Fruit fly (Drosophila melanogaster) whole organism, prepupa: ENCODE data around the gene Smg6.
A peak's percentile ranks its signal among the peaks of the same experiment; 100 is the strongest.

Experiments
- Blimp-1 ChIP-seq: fragments of 200-800 bp; sonication (Bioruptor generic); optimal IDR thresholded peaks from 3 replicates; lab custom pipeline; 2017; ENCODE audit warnings: missing biosample characterization, missing genetic modification characterization, mild to moderate bottlenecking, moderate library complexity, missing genetic modification reagents
- CG10631 ChIP-seq: fragments of 200-800 bp; sonication (Bioruptor generic); optimal IDR thresholded peaks from 2 replicates; lab custom pipeline; 2016; ENCODE audit warnings: missing biosample characterization, missing genetic modification characterization
- CG11294 ChIP-seq: fragments of 200-800 bp; sonication (Bioruptor generic); IDR thresholded peaks from 2 replicates; pipeline ENCODE4 v1.3.6; 2022; ENCODE audit warnings: missing biosample characterization, missing genetic modification characterization
- CG11902 ChIP-seq: fragments of 200-800 bp; sonication (Bioruptor generic); optimal IDR thresholded peaks from 3 replicates; lab custom pipeline; 2016; ENCODE audit warnings: missing biosample characterization, missing genetic modification characterization
- CG15336 ChIP-seq: fragments of 200-800 bp; sonication (Bioruptor generic); IDR thresholded peaks from 2 replicates; pipeline ENCODE4 v1.3.6; 2022; ENCODE audit warnings: missing biosample characterization, missing genetic modification characterization
- CG1621 ChIP-seq: fragments of 200-800 bp; sonication (Bioruptor generic); optimal IDR thresholded peaks from 3 replicates; lab custom pipeline; 2018; ENCODE audit warnings: missing biosample characterization, mild to moderate bottlenecking, missing genetic modification characterization
- CG3032 ChIP-seq: fragments of 200-800 bp; optimal IDR thresholded peaks from 2 replicates; lab custom pipeline; 2019; ENCODE audit warnings: missing biosample characterization, mild to moderate bottlenecking, missing genetic modification characterization, moderate library complexity
- CG31627 ChIP-seq: fragments of 200-800 bp; sonication (Bioruptor generic); optimal IDR thresholded peaks from 3 replicates; lab custom pipeline; 2016; ENCODE audit warnings: missing biosample characterization, missing genetic modification characterization
- CG6163 ChIP-seq: fragments of 200-800 bp; sonication (Bioruptor generic); IDR thresholded peaks from 3 replicates; pipeline ENCODE4 v1.3.6; 2022; ENCODE audit warnings: missing biosample characterization, missing genetic modification characterization
- CG6808 ChIP-seq: fragments of 200-800 bp; sonication (Bioruptor generic); optimal IDR thresholded peaks from 3 replicates; lab custom pipeline; 2017; ENCODE audit warnings: missing biosample characterization, missing genetic modification characterization, mild to moderate bottlenecking, moderate library complexity, missing genetic modification reagents
- CG6854 ChIP-seq: fragments of 200-800 bp; sonication (Bioruptor generic); optimal IDR thresholded peaks from 2 replicates; lab custom pipeline; 2017; ENCODE audit warnings: missing biosample characterization, mild to moderate bottlenecking, missing genetic modification characterization
- CG7368 ChIP-seq: fragments of 200-800 bp; sonication (Bioruptor generic); optimal IDR thresholded peaks from 3 replicates; lab custom pipeline; 2016; ENCODE audit warnings: missing biosample characterization, missing genetic modification characterization
- CG8119 ChIP-seq: fragments of 200-800 bp; sonication (Bioruptor generic); IDR thresholded peaks from 3 replicates; pipeline ENCODE4 v1.3.6; 2022; ENCODE audit warnings: missing biosample characterization, missing genetic modification characterization
- CG8632 ChIP-seq: fragments of 200-800 bp; sonication (Bioruptor generic); optimal IDR thresholded peaks from 3 replicates; lab custom pipeline; 2016; ENCODE audit warnings: missing biosample characterization, missing genetic modification characterization
- CG9139 ChIP-seq: fragments of 200-800 bp; sonication (Bioruptor generic); optimal IDR thresholded peaks from 3 replicates; lab custom pipeline; 2017; ENCODE audit warnings: missing biosample characterization, mild to moderate bottlenecking, missing genetic modification characterization
- Eip75B ChIP-seq: fragments of 200-800 bp; sonication (Bioruptor generic); optimal IDR thresholded peaks from 3 replicates; lab custom pipeline; 2016; ENCODE audit warnings: missing biosample characterization, missing genetic modification characterization
- Eip93F ChIP-seq: fragments of 200-800 bp; sonication (Bioruptor generic); optimal IDR thresholded peaks from 2 replicates; lab custom pipeline; 2016; ENCODE audit warnings: missing biosample characterization, mild to moderate bottlenecking, missing genetic modification characterization
- Ets21C ChIP-seq: fragments of 200-800 bp; sonication (Bioruptor generic); optimal IDR thresholded peaks from 3 replicates; lab custom pipeline; 2016; ENCODE audit warnings: missing biosample characterization, missing genetic modification characterization
- Hr38 ChIP-seq: sonication (Bioruptor generic); optimal IDR thresholded peaks from 2 replicates; lab custom pipeline; 2016; ENCODE audit warnings: missing biosample characterization, missing genetic modification characterization
- Hr4 ChIP-seq: fragments of 200-800 bp; sonication (Bioruptor generic); optimal IDR thresholded peaks from 3 replicates; lab custom pipeline; 2016; ENCODE audit warnings: missing biosample characterization, missing genetic modification characterization
- Lpt ChIP-seq: fragments of 200-800 bp; sonication (Bioruptor generic); optimal IDR thresholded peaks from 3 replicates; lab custom pipeline; 2016; ENCODE audit warnings: missing biosample characterization, missing genetic modification characterization
- Sox102F ChIP-seq: fragments of 200-800 bp; sonication (Bioruptor generic); optimal IDR thresholded peaks from 2 replicates; lab custom pipeline; 2016; ENCODE audit warnings: missing biosample characterization, mild to moderate bottlenecking, missing genetic modification characterization
- Sox14 ChIP-seq: fragments of 200-800 bp; sonication (Bioruptor generic); optimal IDR thresholded peaks from 3 replicates; lab custom pipeline; 2016; ENCODE audit warnings: missing biosample characterization, missing genetic modification characterization
- Sox15 ChIP-seq: fragments of 200-800 bp; sonication (Bioruptor generic); optimal IDR thresholded peaks from 3 replicates; lab custom pipeline; 2016; ENCODE audit warnings: missing biosample characterization, missing genetic modification characterization
- achi ChIP-seq: fragments of 200-800 bp; sonication (Bioruptor generic); optimal IDR thresholded peaks from 3 replicates; lab custom pipeline; 2016; ENCODE audit warnings: missing biosample characterization, missing genetic modification characterization
- cyc ChIP-seq: fragments of 200-800 bp; sonication (Bioruptor generic); optimal IDR thresholded peaks from 3 replicates; lab custom pipeline; 2016; ENCODE audit warnings: missing biosample characterization, missing genetic modification characterization
- eg ChIP-seq: fragments of 200-800 bp; sonication (Bioruptor generic); IDR thresholded peaks from 3 replicates; pipeline ENCODE4 v1.3.6; 2022; ENCODE audit warnings: missing biosample characterization, missing genetic modification characterization
- esn ChIP-seq: fragments of 200-800 bp; sonication (Bioruptor generic); optimal IDR thresholded peaks from 2 replicates; lab custom pipeline; 2016; ENCODE audit warnings: missing biosample characterization, mild to moderate bottlenecking, missing genetic modification characterization, moderate library complexity
- fkh ChIP-seq: fragments of 200-800 bp; sonication (Bioruptor generic); optimal IDR thresholded peaks from 3 replicates; lab custom pipeline; 2017; ENCODE audit warnings: missing biosample characterization, mild to moderate bottlenecking, missing genetic modification characterization, moderate library complexity
- lz ChIP-seq: fragments of 200-800 bp; sonication (Bioruptor generic); optimal IDR thresholded peaks from 3 replicates; lab custom pipeline; 2016; ENCODE audit warnings: missing biosample characterization, missing genetic modification characterization
- svp ChIP-seq: fragments of 200-800 bp; sonication (Bioruptor generic); peaks from one replicate; lab custom pipeline; 2016; ENCODE audit warnings: missing biosample characterization, missing genetic modification characterization
- topi ChIP-seq: fragments of 200-800 bp; sonication (Bioruptor generic); optimal IDR thresholded peaks from 3 replicates; lab custom pipeline; 2016; ENCODE audit warnings: missing biosample characterization, missing genetic modification characterization

The Smg6 gene

dm6 chr3R:25070871-25071270 lies 37.6 kb upstream of the Smg6 start, which contains the start of gene CG11836:
TSS of gene CG11836 (plus strand) at chr3R:25071126.
- no peak for TF ChIP-seq eg
- TF ChIP-seq Blimp-1 (GFP tag; lab: Kevin White, UChicago) = peak; percentile 46
- TF ChIP-seq CG31627 (GFP tag; lab: Kevin White, UChicago) = no peak

dm6 chr3R:25069569-25069968 lies 36.3 kb upstream of the Smg6 start, which contains the start of the genes Stt3B and CG11839:
TSS of gene Stt3B (minus strand) at chr3R:25069637.
TSS of gene CG11839 (plus strand) at chr3R:25069927.
- TF ChIP-seq topi (GFP tag; lab: Kevin White, UChicago) = no peak
- no peak for TF ChIP-seq Sox102F
- TF ChIP-seq Sox15 (GFP tag; lab: Kevin White, UChicago) = peak; percentile 42
- peak; percentile 73 for TF ChIP-seq CG1621 (tag; lab: Kevin White, UChicago)
- TF ChIP-seq Hr4 (GFP tag; lab: Kevin White, UChicago) = no peak
- peak; percentile 85 for TF ChIP-seq CG31627 (GFP tag; lab: Kevin White, UChicago)
- TF ChIP-seq esn = peak; percentile 77
- peak; percentile 64 for TF ChIP-seq fkh (GFP tag; lab: Kevin White, UChicago)
- peak; percentile 32 for TF ChIP-seq CG11902
- TF ChIP-seq lz (GFP tag; lab: Kevin White, UChicago) = peak; percentile 81
- peak; percentile 72 for TF ChIP-seq CG10631 (GFP tag; lab: Kevin White, UChicago)
- TF ChIP-seq CG3032 = peak; percentile 67
- TF ChIP-seq cyc (GFP tag; lab: Kevin White, UChicago) = peak; percentile 79
- peak; percentile 48; the same call in 1 of the 2 replicates for TF ChIP-seq CG15336 (GFP tag; lab: Robert Waterston, UW)
- no peak for TF ChIP-seq eg
- TF ChIP-seq CG11294 = no peak
- TF ChIP-seq Ets21C (GFP tag; lab: Kevin White, UChicago) = no peak
- TF ChIP-seq Hr38 = peak; percentile 10
- TF ChIP-seq CG8632 (GFP tag; lab: Kevin White, UChicago) = peak; percentile 43
- no peak for TF ChIP-seq CG8119

dm6 chr3R:25066856-25067255 lies 33.6 kb upstream of the Smg6 start:
- TF ChIP-seq CG10631 (GFP tag; lab: Kevin White, UChicago) = no peak
- no peak for TF ChIP-seq Eip93F
- no peak for TF ChIP-seq CG31627 (GFP tag; lab: Kevin White, UChicago)
- TF ChIP-seq CG6808 (GFP tag; lab: Kevin White, UChicago) = no peak
- no peak for TF ChIP-seq CG9139

- TF ChIP-seq CG6163 (GFP tag; lab: Robert Waterston, UW) (no peak), eg (no peak), achi (no peak), CG6854 (GFP tag; lab: Kevin White, UChicago) (no peak), fkh (GFP tag; lab: Kevin White, UChicago) (peak; percentile 45)
These were observed 31.9 kb upstream of the Smg6 start, which contains the start of the genes veli and PQBP1 for dm6 chr3R:25064907-25065841. TSS of gene veli (minus strand) at chr3R:25065591. TSS of gene PQBP1 (plus strand) at chr3R:25065791.

DNA sequence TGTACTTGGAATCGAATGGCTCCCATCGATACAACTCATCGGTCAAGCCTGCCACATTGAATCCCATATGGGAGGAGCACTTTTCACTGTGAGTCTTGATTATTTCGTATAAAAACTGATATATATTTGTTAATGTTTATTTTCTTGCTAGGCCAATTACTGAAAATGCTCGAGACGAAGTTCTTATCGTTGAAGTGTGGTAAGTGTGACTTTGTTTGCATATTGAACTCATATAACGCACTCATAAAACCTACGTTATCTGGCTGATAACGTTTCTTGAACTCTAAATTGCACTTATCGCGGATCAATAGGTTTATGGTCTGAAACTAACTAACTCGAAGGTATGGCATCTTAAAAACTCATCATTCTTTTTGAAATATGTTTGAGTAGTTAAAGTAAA lies 27.2 kb upstream of the Smg6 start:
- TF ChIP-seq CG8632 (GFP tag; lab: Kevin White, UChicago) (no peak), eg (no peak), CG7368 (GFP tag; lab: Kevin White, UChicago) (no peak), svp (GFP tag; lab: Kevin White, UChicago) (no peak), Eip75B (GFP tag; lab: Kevin White, UChicago) (no peak), topi (GFP tag; lab: Kevin White, UChicago) (no peak), Ets21C (GFP tag; lab: Kevin White, UChicago) (no peak), Sox102F (no peak), Sox14 (GFP tag; lab: Kevin White, UChicago) (no peak), Lpt (GFP tag; lab: Kevin White, UChicago) (no peak)
